Worm (Caenorhabditis elegans) whole organism, L3 larva: Measurements from ENCODE around the gene C29E4.10.

ENCODE experiments used
- R02D3.7 ChIP-seq: fragments of 150-350 bp; optimal IDR thresholded peaks from 2 replicates; lab custom pipeline; 2014; ENCODE audit warnings: missing biosample characterization, missing genetic modification characterization
- ama-1 ChIP-seq: fragments of 150-350 bp; optimal IDR thresholded peaks from 2 replicates; lab custom pipeline; 2018
- ceh-28 ChIP-seq: fragments of 150-350 bp; optimal IDR thresholded peaks from 2 replicates; lab custom pipeline; 2014; ENCODE audit warnings: missing biosample characterization, missing genetic modification reagents, missing genetic modification characterization
- ceh-82 ChIP-seq: fragments of 150-350 bp; optimal IDR thresholded peaks from 2 replicates; lab custom pipeline; 2014; ENCODE audit warnings: missing biosample characterization, missing genetic modification characterization
- ceh-9 ChIP-seq: sonication (generic microtip); optimal IDR thresholded peaks from 2 replicates; lab custom pipeline; 2018; ENCODE audit warnings: missing biosample characterization, missing genetic modification characterization
- daf-12 ChIP-seq: fragments of 150-350 bp; optimal IDR thresholded peaks from 2 replicates; lab custom pipeline; 2014; ENCODE audit warnings: missing biosample characterization, missing genetic modification reagents, missing genetic modification characterization
- egl-27 ChIP-seq: sonication (generic microtip); optimal IDR thresholded peaks from 4 replicates; lab custom pipeline; 2017; ENCODE audit warnings: missing biosample characterization, missing genetic modification reagents, missing genetic modification characterization
- elt-1 ChIP-seq: fragments of 150-350 bp; optimal IDR thresholded peaks from 2 replicates; lab custom pipeline; 2014; ENCODE audit warnings: missing biosample characterization, missing genetic modification characterization
- elt-2 ChIP-seq: sonication (generic microtip); optimal IDR thresholded peaks from 2 replicates; lab custom pipeline; 2016; ENCODE audit warnings: missing genetic modification reagents, mild to moderate bottlenecking, missing genetic modification characterization, missing compliant biosample characterization
- elt-3 ChIP-seq, 3 experiments: fragments of 150-350 bp in 1 of 3; sonication (generic microtip) in 2 of 3; optimal IDR thresholded peaks; 2 replicates in 2 of 3; 4 replicates in 1 of 3; lab custom pipeline; 2014 to 2017; ENCODE audit warnings: missing biosample characterization in 3 of 3, missing genetic modification characterization in 3 of 3
- eor-1 ChIP-seq, 2 experiments: fragments of 150-350 bp; optimal IDR thresholded peaks; 2 replicates each; lab custom pipeline; 2014 to 2018; ENCODE audit warnings: missing biosample characterization in 2 of 2, missing genetic modification characterization in 2 of 2
- fkh-2 ChIP-seq: fragments of 150-350 bp; optimal IDR thresholded peaks from 2 replicates; lab custom pipeline; 2014; ENCODE audit warnings: missing biosample characterization, missing genetic modification reagents, missing genetic modification characterization
- hmg-11 ChIP-seq: sonication (generic microtip); optimal IDR thresholded peaks from 2 replicates; lab custom pipeline; 2016; ENCODE audit warnings: missing genetic modification characterization, missing compliant biosample characterization
- jun-1 ChIP-seq: fragments of 150-350 bp; optimal IDR thresholded peaks from 2 replicates; lab custom pipeline; 2014; ENCODE audit warnings: missing biosample characterization, missing genetic modification reagents, missing genetic modification characterization
- lin-15B ChIP-seq: fragments of 150-350 bp; optimal IDR thresholded peaks from 2 replicates; lab custom pipeline; 2014; ENCODE audit warnings: missing biosample characterization, missing genetic modification characterization
- lin-39 ChIP-seq: fragments of 150-350 bp; optimal IDR thresholded peaks from 2 replicates; lab custom pipeline; 2018; ENCODE audit warnings: missing biosample characterization, missing genetic modification reagents, missing genetic modification characterization
- lsy-12 ChIP-seq: sonication (generic microtip); optimal IDR thresholded peaks from 2 replicates; lab custom pipeline; 2016; ENCODE audit warnings: mild to moderate bottlenecking, missing genetic modification characterization, missing compliant biosample characterization
- mdl-1 ChIP-seq: fragments of 150-350 bp; optimal IDR thresholded peaks from 2 replicates; lab custom pipeline; 2014; ENCODE audit warnings: missing biosample characterization, missing genetic modification characterization
- mml-1 ChIP-seq: fragments of 150-350 bp; sonication (generic microtip); optimal IDR thresholded peaks from 3 replicates; lab custom pipeline; 2014; ENCODE audit warnings: missing biosample characterization, missing genetic modification characterization
- nhr-11 ChIP-seq: fragments of 150-350 bp; optimal IDR thresholded peaks from 2 replicates; lab custom pipeline; 2014; ENCODE audit warnings: missing biosample characterization, missing genetic modification characterization
- nhr-23 ChIP-seq: fragments of 150-350 bp; optimal IDR thresholded peaks from 2 replicates; lab custom pipeline; 2014; ENCODE audit warnings: missing biosample characterization, missing genetic modification reagents, missing genetic modification characterization
- nhr-25 ChIP-seq: sonication (generic microtip); optimal IDR thresholded peaks from 2 replicates; lab custom pipeline; 2017; ENCODE audit warnings: missing biosample characterization, missing genetic modification characterization
- nhr-28 ChIP-seq: fragments of 150-350 bp; optimal IDR thresholded peaks from 2 replicates; lab custom pipeline; 2014; ENCODE audit warnings: missing biosample characterization, missing genetic modification characterization
- nhr-43 ChIP-seq: sonication (generic microtip); optimal IDR thresholded peaks from 2 replicates; lab custom pipeline; 2016; ENCODE audit warnings: mild to moderate bottlenecking, missing genetic modification characterization, missing compliant biosample characterization; ENCODE audit not compliant: poor library complexity, severe bottlenecking
- nhr-67 ChIP-seq: fragments of 150-350 bp; optimal IDR thresholded peaks from 2 replicates; lab custom pipeline; 2014; ENCODE audit warnings: missing biosample characterization, missing genetic modification characterization
- nhr-77 ChIP-seq: fragments of 150-350 bp; optimal IDR thresholded peaks from 2 replicates; lab custom pipeline; 2014; ENCODE audit warnings: missing biosample characterization, missing genetic modification characterization
- pha-4 ChIP-seq: fragments of 150-350 bp; optimal IDR thresholded peaks from 2 replicates; lab custom pipeline; 2014; ENCODE audit warnings: missing biosample characterization, missing genetic modification reagents, missing genetic modification characterization
- sea-2 ChIP-seq: fragments of 150-350 bp; sonication (generic microtip); optimal IDR thresholded peaks from 4 replicates; lab custom pipeline; 2014; ENCODE audit warnings: missing biosample characterization, missing genetic modification reagents, missing genetic modification characterization
- skn-1 ChIP-seq: fragments of 150-350 bp; optimal IDR thresholded peaks from 2 replicates; lab custom pipeline; 2014; ENCODE audit warnings: missing biosample characterization, missing genetic modification characterization
- snpc-4 ChIP-seq: fragments of 150-350 bp; optimal IDR thresholded peaks from 2 replicates; lab custom pipeline; 2014; ENCODE audit warnings: missing biosample characterization, missing genetic modification characterization
- tbx-2 ChIP-seq: sonication (generic microtip); optimal IDR thresholded peaks from 2 replicates; lab custom pipeline; 2016; ENCODE audit warnings: mild to moderate bottlenecking, missing genetic modification characterization, missing compliant biosample characterization
- zag-1 ChIP-seq: fragments of 150-350 bp; optimal IDR thresholded peaks from 2 replicates; lab custom pipeline; 2014; ENCODE audit warnings: missing biosample characterization, missing genetic modification characterization
- ztf-11 ChIP-seq: fragments of 150-350 bp; optimal IDR thresholded peaks from 2 replicates; lab custom pipeline; 2014; ENCODE audit warnings: missing biosample characterization, missing genetic modification characterization

The C29E4.10 gene

DNA sequence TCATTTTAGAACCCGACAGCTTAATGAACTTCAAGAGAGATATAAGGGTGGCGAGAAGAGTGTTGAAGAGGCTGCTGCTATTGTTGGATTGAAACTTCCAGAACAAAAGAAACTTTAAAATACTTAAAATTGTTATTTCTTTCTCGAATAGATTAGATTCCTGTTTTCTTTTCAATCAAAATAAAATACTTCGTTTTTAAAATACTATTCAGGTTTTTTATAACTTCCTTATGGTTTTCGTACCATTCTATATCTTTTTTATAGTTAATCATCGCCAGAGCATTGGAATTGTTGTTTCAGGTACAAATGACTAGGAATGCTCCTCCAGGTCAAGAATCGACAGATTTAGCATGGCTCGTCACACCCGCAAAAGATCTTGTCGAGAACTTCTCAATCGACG is 3.8 kb downstream of the C29E4.10 start, which contains the start of gene kle-2:
Gene kle-2, plus strand, starts transcription at position 301 of the 400 bp plus-strand sequence.
- no peak for TF ChIP-seq nhr-28
- no peak for TF ChIP-seq lsy-12 (tag; lab: Kevin White, UChicago)
- TF ChIP-seq nhr-23 (tag; lab: Kevin White, UChicago) = no peak
- TF ChIP-seq lin-15B = no peak
- TF ChIP-seq ceh-28 (tag; lab: Kevin White, UChicago) = no peak

DNA sequence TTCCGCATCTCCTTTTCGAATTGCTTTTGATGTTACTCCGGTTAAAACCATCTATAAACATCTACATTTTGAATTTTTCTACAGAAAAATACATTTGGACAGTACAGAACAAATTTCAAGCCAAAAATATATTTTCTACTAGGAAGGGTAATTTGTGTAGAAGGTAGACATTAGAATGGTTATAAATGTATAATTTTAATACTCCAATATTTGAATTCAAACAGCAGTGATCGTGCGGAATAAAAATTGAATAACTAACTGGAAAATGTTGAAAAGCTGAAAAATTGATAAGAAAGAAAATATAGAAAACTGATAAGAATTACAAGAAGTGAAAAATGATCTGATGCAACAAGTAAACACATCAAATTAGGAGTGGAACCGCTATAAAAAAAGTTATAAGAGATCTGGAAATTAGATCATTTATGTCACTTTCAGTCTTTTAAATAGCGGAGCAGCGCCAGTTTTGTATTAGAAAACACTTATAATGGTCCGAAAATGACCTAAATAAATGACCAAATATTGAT is 9.4 kb downstream of the C29E4.10 start, which contains the start of gene gsto-1:
Gene gsto-1, minus strand, starts transcription at position 51 of the 524 bp plus-strand sequence.
- TF ChIP-seq pha-4 (tag; lab: Kevin White, UChicago) = peak; percentile 13
- no peak for TF ChIP-seq ceh-82
- peak; percentile 74 for TF ChIP-seq elt-2
- TF ChIP-seq R02D3.7 (tag; lab: Kevin White, UChicago) = no peak
- TF ChIP-seq skn-1 (tag; lab: Kevin White, UChicago) = no peak
- no peak for TF ChIP-seq lsy-12 (tag; lab: Kevin White, UChicago)
- TF ChIP-seq mml-1 = no peak
- TF ChIP-seq ama-1 (lab: Kevin White, UChicago) = no peak
- TF ChIP-seq zag-1 (tag; lab: Kevin White, UChicago) = no peak
- TF ChIP-seq elt-3 (tag; optimal IDR thresholded peaks at IDR 0.05; lab: Kevin White, UChicago) = no peak
- TF ChIP-seq ceh-28 (tag; lab: Kevin White, UChicago) = no peak
- TF ChIP-seq nhr-23 (tag; lab: Kevin White, UChicago) = no peak
- no peak for TF ChIP-seq daf-12 (tag; lab: Kevin White, UChicago)
- no peak for TF ChIP-seq egl-27 (tag; lab: Kevin White, UChicago)
- TF ChIP-seq nhr-77 (tag; lab: Kevin White, UChicago) = no peak

DNA sequence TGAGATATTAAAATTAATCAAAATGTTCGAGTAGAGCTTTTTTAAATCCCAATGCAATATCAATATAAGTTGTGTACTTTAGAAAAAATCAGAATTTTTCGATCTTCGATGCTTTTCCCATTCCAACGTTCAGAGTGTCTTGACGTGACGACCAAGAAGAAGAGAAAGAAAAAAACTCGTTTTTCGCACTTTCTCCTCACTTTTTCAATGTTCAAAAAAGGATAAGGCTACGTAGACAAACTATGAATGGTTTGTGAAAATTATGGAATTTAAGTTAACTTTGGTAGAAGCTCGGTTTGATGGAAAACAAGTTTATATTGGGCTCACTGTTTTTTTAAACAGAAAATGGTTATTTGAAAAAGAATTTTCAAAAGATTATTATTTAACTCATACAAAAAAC is 10.0 kb downstream of the C29E4.10 start:
- TF ChIP-seq elt-1 (tag; lab: Kevin White, UChicago) (no peak), nhr-28 (no peak), nhr-11 (tag; lab: Kevin White, UChicago) (no peak), eor-1 (tag; optimal IDR thresholded peaks at IDR 0.05; lab: Kevin White, UChicago) (no peak), mdl-1 (tag; lab: Kevin White, UChicago) (no peak), ceh-9 (tag; lab: Kevin White, UChicago) (no peak), snpc-4 (tag; lab: Kevin White, UChicago) (no peak), hmg-11 (tag; lab: Kevin White, UChicago) (no peak), pha-4 (tag; lab: Kevin White, UChicago) (no peak), sea-2 (GFP tag; lab: Kevin White, UChicago) (no peak), skn-1 (tag; lab: Kevin White, UChicago) (no peak), nhr-25 (tag; lab: Kevin White, UChicago) (no peak), nhr-67 (tag; lab: Kevin White, UChicago) (no peak), fkh-2 (tag; lab: Kevin White, UChicago) (no peak), lsy-12 (tag; lab: Kevin White, UChicago) (no peak), nhr-43 (tag; lab: Kevin White, UChicago) (no peak), lin-39 (no peak), nhr-77 (tag; lab: Kevin White, UChicago) (no peak)

DNA sequence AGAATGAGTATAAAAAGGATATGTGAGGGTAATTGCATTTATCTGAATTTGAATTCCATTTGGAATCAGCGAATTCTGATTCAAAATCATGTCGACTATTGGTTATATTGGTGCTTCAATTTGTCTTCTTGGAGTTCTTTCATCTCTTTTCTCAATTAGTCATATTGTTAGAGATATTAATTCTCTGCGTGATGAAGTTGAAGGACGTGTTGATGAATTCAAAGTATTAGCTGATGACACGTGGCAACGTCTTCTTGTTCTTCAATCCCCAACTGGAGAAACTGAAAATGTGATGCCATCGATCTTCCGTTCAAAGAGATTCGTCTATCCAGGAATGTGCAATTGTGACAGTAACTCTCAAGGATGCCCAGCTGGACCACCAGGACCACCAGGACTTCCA is 11.2 kb downstream of the C29E4.10 start, which contains the start of gene col-90:
Gene col-90, plus strand, starts transcription at position 37 of the 400 bp plus-strand sequence.
- no peak for TF ChIP-seq egl-27 (tag; lab: Kevin White, UChicago)
- peak; percentile 61 for TF ChIP-seq nhr-43 (tag; lab: Kevin White, UChicago)
- TF ChIP-seq ztf-11 (tag; lab: Kevin White, UChicago) = no peak
- peak; percentile 55 for TF ChIP-seq nhr-25 (tag; lab: Kevin White, UChicago)
- TF ChIP-seq fkh-2 (tag; lab: Kevin White, UChicago) = no peak
- no peak for TF ChIP-seq nhr-23 (tag; lab: Kevin White, UChicago)

DNA sequence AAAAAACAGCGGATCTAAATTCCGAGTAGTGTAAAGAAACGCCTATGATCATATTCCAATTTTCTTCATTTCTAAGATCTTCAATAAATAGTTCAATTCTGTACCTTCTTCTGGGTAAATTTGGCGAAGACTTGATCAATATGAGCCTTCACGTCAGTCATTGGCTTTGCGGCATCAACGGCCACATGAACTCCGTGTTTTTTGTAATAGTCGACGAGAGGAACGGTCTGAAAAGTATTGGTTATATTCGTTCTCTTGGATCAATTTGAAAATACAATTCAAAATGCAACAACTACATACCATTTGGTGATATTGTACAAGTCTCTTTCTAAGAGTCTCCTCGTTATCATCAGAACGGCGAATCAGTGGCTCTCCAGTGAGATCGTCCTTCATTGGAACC is 12.8 kb downstream of the C29E4.10 start:
- TF ChIP-seq tbx-2 (tag; lab: Kevin White, UChicago) = peak; percentile 35
- TF ChIP-seq nhr-43 (tag; lab: Kevin White, UChicago) = peak; percentile 91
- no peak for TF ChIP-seq jun-1
